Fruit fly (Drosophila melanogaster) ovary, adult (tissue): ENCODE results near the gene CG42374.
A peak's percentile ranks its signal among the peaks of the same experiment; 100 is the strongest.

Experiments
- CG17801 ChIP-seq: fragments of 200-800 bp; optimal IDR thresholded peaks from 2 replicates; lab custom pipeline; 2019; ENCODE audit warnings: missing biosample characterization, mild to moderate bottlenecking, missing genetic modification characterization, moderate library complexity; ENCODE audit not compliant: partially characterized antibody

The CG42374 gene

dm6 chr3L:19254715-19255428 is 8.7 kb upstream of the CG42374 start, which contains the start of the genes mRpL21 and rept:
Gene mRpL21, minus strand, starts transcription at chr3L:19255061.
Gene rept, plus strand, starts transcription at chr3L:19255340.
- TF ChIP-seq CG17801 (GFP tag; lab: Kevin White, UChicago): peak; percentile 45

DNA sequence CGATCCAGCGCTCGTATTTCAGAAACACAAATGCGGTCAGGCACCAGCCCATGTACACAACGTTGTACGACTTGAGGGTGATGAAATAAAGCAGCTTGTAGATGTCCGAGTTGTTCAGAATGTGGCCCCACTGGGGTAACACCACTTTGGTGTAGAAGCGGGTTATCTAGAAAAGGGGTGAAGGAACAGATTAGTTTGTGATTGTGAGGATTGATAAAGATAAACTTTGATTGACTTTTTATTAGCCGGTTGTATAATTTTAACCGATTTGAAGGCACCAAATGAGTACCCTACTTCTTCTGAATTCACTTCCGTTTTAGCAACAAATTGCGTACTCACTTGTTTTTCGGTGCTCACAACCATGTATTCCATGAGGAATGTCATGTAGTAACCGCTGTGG is 5.4 kb upstream of the CG42374 start:
- no peak for TF ChIP-seq CG17801 (GFP tag; lab: Kevin White, UChicago)

- peak; percentile 56 for TF ChIP-seq CG17801 (GFP tag; lab: Kevin White, UChicago)
These were observed 3.2 kb upstream of the CG42374 start, which contains the start of gene nes for dm6 chr3L:19260278-19260803. Gene nes, minus strand, starts transcription at chr3L:19260679.

- TF ChIP-seq CG17801 (GFP tag; lab: Kevin White, UChicago): no peak
These were observed 2.4 kb upstream of the CG42374 start, which contains the start of gene Bet1 for dm6 chr3L:19261213-19261612. Gene Bet1, plus strand, starts transcription at chr3L:19261394.

- TF ChIP-seq CG17801 (GFP tag; lab: Kevin White, UChicago): no peak
These were observed 1.8 kb upstream of the CG42374 start for dm6 chr3L:19261720-19262119.

DNA sequence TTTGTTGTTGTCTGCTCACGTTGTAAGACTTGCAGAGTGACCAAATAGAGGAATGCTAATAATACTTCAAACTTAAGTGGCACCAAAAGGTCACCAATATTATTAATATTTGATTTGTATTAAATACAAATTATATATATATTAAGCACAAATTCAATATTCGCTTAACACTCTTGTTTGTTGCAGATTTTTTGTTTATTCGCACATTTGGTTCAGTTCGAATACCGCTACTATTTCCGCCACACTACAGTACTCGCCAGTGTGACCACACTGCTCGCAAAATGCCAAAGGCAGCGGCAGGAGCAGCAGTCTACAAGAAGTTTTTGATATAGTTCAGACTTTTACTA is 548 bp downstream of the CG42374 start, which contains the start of gene Max:
Gene Max, minus strand, starts transcription at position 44 of the 347 bp plus-strand sequence.
- TF ChIP-seq CG17801 (GFP tag; lab: Kevin White, UChicago): peak; percentile 71

dm6 chr3L:19265761-19266160 is 2.2 kb downstream of the CG42374 start, which contains the start of gene CG45081:
Gene CG45081, plus strand, starts transcription at chr3L:19266061.
- no peak for TF ChIP-seq CG17801 (GFP tag; lab: Kevin White, UChicago)

dm6 chr3L:19268720-19269401 is 5.3 kb downstream of the CG42374 start, which contains the start of the genes Aldh7A1 and CG14085:
Gene Aldh7A1, minus strand, starts transcription at chr3L:19268913.
Gene CG14085, plus strand, starts transcription at chr3L:19269351.
- TF ChIP-seq CG17801 (GFP tag; lab: Kevin White, UChicago): no peak

DNA sequence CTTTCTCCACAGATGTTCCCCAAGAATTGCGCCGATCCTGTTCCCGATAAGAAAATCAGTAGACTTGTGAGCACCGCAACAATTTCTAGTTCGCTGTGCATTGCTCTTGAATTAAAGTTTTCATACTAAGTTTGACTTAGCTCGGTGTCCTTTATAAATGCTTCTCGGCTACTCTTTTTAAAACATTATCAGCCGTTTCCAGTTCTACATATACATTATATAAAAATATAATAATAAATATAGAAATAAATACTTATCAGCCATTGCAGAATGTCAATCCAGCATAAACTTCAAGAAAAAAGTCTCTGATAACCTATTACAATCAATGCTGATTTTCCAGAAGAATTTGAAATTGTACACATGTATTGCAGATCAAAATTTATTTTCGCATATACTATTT is 7.0 kb downstream of the CG42374 start, which contains the start of gene CG14088:
Gene CG14088, minus strand, starts transcription at position 101 of the 400 bp plus-strand sequence.
- TF ChIP-seq CG17801 (GFP tag; lab: Kevin White, UChicago): no peak

dm6 chr3L:19275491-19275890 is 11.9 kb downstream of the CG42374 start, which contains the start of gene CG14086:
Gene CG14086, plus strand, starts transcription at chr3L:19275791.
- no peak for TF ChIP-seq CG17801 (GFP tag; lab: Kevin White, UChicago)

dm6 chr3L:19280283-19280682 is 16.7 kb downstream of the CG42374 start:
- no peak for TF ChIP-seq CG17801 (GFP tag; lab: Kevin White, UChicago)

DNA sequence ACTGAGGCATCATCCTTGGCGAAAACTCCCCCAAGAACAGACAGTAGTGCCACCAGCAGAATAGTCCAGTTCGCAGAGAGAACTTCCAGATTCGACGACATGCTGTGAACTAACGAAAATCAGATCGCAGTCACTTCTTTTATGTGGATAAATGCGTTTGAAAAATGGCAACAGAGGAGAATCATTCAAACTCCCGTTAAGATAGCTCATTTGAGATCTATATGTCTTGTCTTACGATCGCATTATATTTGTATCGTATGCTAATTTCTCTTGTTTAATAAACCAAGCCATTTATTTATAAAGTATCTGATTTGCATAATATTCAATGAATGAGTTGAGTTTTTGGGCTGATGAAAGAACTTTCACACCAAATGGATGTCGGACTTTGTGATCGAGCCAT is 17.1 kb downstream of the CG42374 start, which contains the start of gene CG14089:
Gene CG14089, minus strand, starts transcription at position 101 of the 400 bp plus-strand sequence.
- TF ChIP-seq CG17801 (GFP tag; lab: Kevin White, UChicago): no peak

DNA sequence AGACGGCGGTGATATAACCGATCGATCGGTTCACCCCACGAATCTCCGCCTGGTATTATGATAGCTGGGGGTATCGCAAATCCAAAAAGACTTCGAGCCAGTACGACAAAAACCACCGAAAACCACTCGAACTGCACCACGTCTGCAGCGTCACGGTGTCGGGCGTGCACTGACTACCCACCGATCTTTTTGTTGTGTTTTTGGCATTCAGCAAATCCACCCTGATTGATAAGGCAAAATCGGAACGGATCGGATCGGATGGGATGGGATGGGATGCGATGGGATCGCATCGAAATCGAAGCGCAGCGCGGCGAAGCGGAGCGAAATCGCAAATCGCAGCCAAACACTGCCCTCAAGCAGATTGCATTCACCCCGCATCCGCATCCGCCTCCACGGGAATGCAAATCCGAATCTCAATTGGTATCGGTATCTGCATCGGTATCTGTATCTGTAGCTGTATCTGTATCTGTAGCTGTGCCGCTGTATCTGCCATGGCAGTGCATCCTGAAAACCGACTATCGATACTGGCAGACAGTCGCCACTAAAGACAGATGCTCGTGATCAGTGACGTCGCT is 24.9 kb downstream of the CG42374 start:
- no peak for TF ChIP-seq CG17801 (GFP tag; lab: Kevin White, UChicago)

dm6 chr3L:19289411-19289810 is 25.8 kb downstream of the CG42374 start:
- no peak for TF ChIP-seq CG17801 (GFP tag; lab: Kevin White, UChicago)
